Worm (Caenorhabditis elegans) whole organism, L4 larva: ENCODE measurements around the gene ZK622.1.

Source experiments
- D1046.2 ChIP-seq: fragments of 200-800 bp; sonication (Bioruptor generic); IDR thresholded peaks from 2 replicates; pipeline ENCODE4 v1.3.6; 2022; ENCODE audit warnings: missing genetic modification characterization, missing compliant biosample characterization
- F49E8.2 ChIP-seq: sonication (generic microtip); optimal IDR thresholded peaks from 2 replicates; lab custom pipeline; 2016; ENCODE audit warnings: missing compliant biosample characterization, mild to moderate bottlenecking, missing genetic modification characterization, borderline replicate concordance
- ZK546.5 ChIP-seq, 2 experiments: sonication (generic microtip); optimal IDR thresholded peaks; 2 replicates each; lab custom pipeline; 2017; ENCODE audit warnings: missing biosample characterization in 2 of 2, missing genetic modification characterization in 2 of 2
- aha-1 ChIP-seq: fragments of 150-350 bp; peaks from one replicate; lab custom pipeline; 2014; ENCODE audit warnings: missing biosample characterization, missing genetic modification characterization
- aly-2 ChIP-seq: sonication (generic microtip); optimal IDR thresholded peaks from 2 replicates; lab custom pipeline; 2018; ENCODE audit warnings: missing biosample characterization, missing genetic modification characterization
- arid-1 ChIP-seq: fragments of 200-800 bp; sonication (Bioruptor generic); conservative IDR thresholded peaks from 2 replicates; pipeline ENCODE4 v1.3.6; 2022; ENCODE audit warnings: missing genetic modification reagents, missing genetic modification characterization, missing compliant biosample characterization
- ceh-20 ChIP-seq: fragments of 200-800 bp; sonication (Bioruptor generic); IDR thresholded peaks from 2 replicates; pipeline ENCODE4 v1.3.6; 2022; ENCODE audit warnings: missing genetic modification reagents, missing genetic modification characterization, missing compliant biosample characterization
- ceh-82 ChIP-seq: sonication (generic microtip); optimal IDR thresholded peaks from 2 replicates; lab custom pipeline; 2017; ENCODE audit warnings: missing biosample characterization, missing genetic modification characterization
- ces-1 ChIP-seq: fragments of 150-350 bp; sonication (generic microtip); optimal IDR thresholded peaks from 4 replicates; lab custom pipeline; 2014; ENCODE audit warnings: missing biosample characterization, missing genetic modification reagents, missing genetic modification characterization
- cey-2 ChIP-seq: sonication (generic microtip); optimal IDR thresholded peaks from 3 replicates; lab custom pipeline; 2017; ENCODE audit warnings: missing genetic modification characterization, mild to moderate bottlenecking, missing compliant biosample characterization, antibody characterized with exemption, borderline replicate concordance; ENCODE audit not compliant: insufficient read depth
- ctbp-1 ChIP-seq: fragments of 200-800 bp; sonication (Bioruptor generic); IDR thresholded peaks from 2 replicates; pipeline ENCODE4 v1.3.6; 2022; ENCODE audit warnings: missing genetic modification reagents, missing genetic modification characterization, missing compliant biosample characterization
- dmd-6 ChIP-seq: fragments of 200-800 bp; sonication (Bioruptor generic); IDR thresholded peaks from 2 replicates; pipeline ENCODE4 v1.3.6; 2022; ENCODE audit warnings: missing genetic modification reagents, missing genetic modification characterization, missing compliant biosample characterization
- dmd-8 ChIP-seq: fragments of 200-800 bp; sonication (Bioruptor generic); IDR thresholded peaks from 2 replicates; pipeline ENCODE4 v1.3.6; 2022; ENCODE audit warnings: missing genetic modification characterization, missing compliant biosample characterization
- dmd-9 ChIP-seq: fragments of 200-800 bp; sonication (Bioruptor generic); IDR thresholded peaks from 2 replicates; pipeline ENCODE4 v1.3.6; 2022; ENCODE audit warnings: missing genetic modification reagents, missing genetic modification characterization, missing compliant biosample characterization
- duxl-1 ChIP-seq: sonication (generic microtip); optimal IDR thresholded peaks from 2 replicates; lab custom pipeline; 2016; ENCODE audit warnings: mild to moderate bottlenecking, missing genetic modification characterization, moderate library complexity, missing compliant biosample characterization; ENCODE audit not compliant: poor library complexity
- dve-1 ChIP-seq: sonication (generic microtip); optimal IDR thresholded peaks from 2 replicates; lab custom pipeline; 2017; ENCODE audit warnings: antibody characterized with exemption, mild to moderate bottlenecking, missing genetic modification characterization, missing compliant biosample characterization; ENCODE audit not compliant: insufficient read depth
- egl-43 ChIP-seq: fragments of 200-800 bp; sonication (Bioruptor generic); IDR thresholded peaks from 2 replicates; pipeline ENCODE4 v1.3.6; 2022; ENCODE audit warnings: missing genetic modification reagents, missing genetic modification characterization, missing compliant biosample characterization
- fkh-10 ChIP-seq: fragments of 150-350 bp; optimal IDR thresholded peaks from 2 replicates; lab custom pipeline; 2014; ENCODE audit warnings: missing biosample characterization, missing genetic modification reagents, missing genetic modification characterization
- hlh-11 ChIP-seq: fragments of 200-800 bp; sonication (Bioruptor generic); optimal IDR thresholded peaks from 2 replicates; lab custom pipeline; 2018; ENCODE audit warnings: mild to moderate bottlenecking, missing genetic modification characterization, missing compliant biosample characterization
- hlh-30 ChIP-seq: sonication (generic microtip); optimal IDR thresholded peaks from 2 replicates; lab custom pipeline; 2017; ENCODE audit warnings: antibody characterized with exemption, mild to moderate bottlenecking, missing genetic modification characterization, missing compliant biosample characterization; ENCODE audit not compliant: insufficient read depth
- lim-7 ChIP-seq: fragments of 200-800 bp; sonication (Bioruptor generic); IDR thresholded peaks from 2 replicates; pipeline ENCODE4 v1.3.6; 2022; ENCODE audit warnings: missing genetic modification characterization, missing compliant biosample characterization
- lin-1 ChIP-seq: fragments of 200-800 bp; sonication (Bioruptor generic); IDR thresholded peaks from 2 replicates; pipeline ENCODE4 v1.3.6; 2022; ENCODE audit warnings: missing genetic modification reagents, missing genetic modification characterization, missing compliant biosample characterization
- madf-5 ChIP-seq, 2 experiments: fragments of 200-800 bp; sonication (Bioruptor generic); IDR thresholded peaks; 2 replicates each; pipeline ENCODE4 v1.3.6; 2022; ENCODE audit warnings: missing compliant biosample characterization in 2 of 2, missing genetic modification characterization in 2 of 2
- mdl-1 ChIP-seq, 2 experiments: fragments of 150-350 bp in 1 of 2; sonication (generic microtip) in 1 of 2; optimal IDR thresholded peaks; 2 replicates each; lab custom pipeline; 2014 to 2017; ENCODE audit warnings: missing biosample characterization in 2 of 2, missing genetic modification characterization in 2 of 2
- mdt-29 ChIP-seq: fragments of 200-800 bp; sonication (Bioruptor generic); IDR thresholded peaks from 2 replicates; pipeline ENCODE4 v1.3.6; 2022; ENCODE audit warnings: missing genetic modification reagents, missing genetic modification characterization, missing compliant biosample characterization
- mes-2 ChIP-seq: sonication (generic microtip); optimal IDR thresholded peaks from 2 replicates; lab custom pipeline; 2016; ENCODE audit warnings: missing genotype, mild to moderate bottlenecking, missing genetic modification characterization, missing compliant biosample characterization; ENCODE audit not compliant: poor library complexity, severe bottlenecking
- nhr-102 ChIP-seq: sonication (generic microtip); optimal IDR thresholded peaks from 2 replicates; lab custom pipeline; 2016; ENCODE audit warnings: mild to moderate bottlenecking, missing genetic modification characterization, moderate library complexity, missing compliant biosample characterization
- nhr-111 ChIP-seq: fragments of 200-800 bp; sonication (Bioruptor generic); optimal IDR thresholded peaks from 2 replicates; lab custom pipeline; 2018; ENCODE audit warnings: mild to moderate bottlenecking, missing genetic modification characterization, missing compliant biosample characterization
- nhr-237 ChIP-seq: sonication (generic microtip); optimal IDR thresholded peaks from 2 replicates; lab custom pipeline; 2017; ENCODE audit warnings: missing biosample characterization, missing genetic modification characterization
- nhr-28 ChIP-seq: fragments of 150-350 bp; optimal IDR thresholded peaks from 2 replicates; lab custom pipeline; 2014; ENCODE audit warnings: missing biosample characterization, missing genetic modification characterization
- nhr-41 ChIP-seq: fragments of 200-800 bp; sonication (Bioruptor generic); IDR thresholded peaks from 2 replicates; pipeline ENCODE4 v1.3.6; 2022; ENCODE audit warnings: missing genetic modification reagents, missing genetic modification characterization, missing compliant biosample characterization
- nhr-48 ChIP-seq: sonication (generic microtip); optimal IDR thresholded peaks from 2 replicates; lab custom pipeline; 2016; ENCODE audit warnings: mild to moderate bottlenecking, missing genetic modification characterization, missing compliant biosample characterization
- sdz-12 ChIP-seq: fragments of 200-800 bp; sonication (Bioruptor generic); optimal IDR thresholded peaks from 2 replicates; lab custom pipeline; 2018; ENCODE audit warnings: mild to moderate bottlenecking, missing genetic modification characterization, missing compliant biosample characterization
- spr-1 ChIP-seq: sonication (generic microtip); optimal IDR thresholded peaks from 2 replicates; lab custom pipeline; 2016; ENCODE audit warnings: mild to moderate bottlenecking, missing genetic modification characterization, missing compliant biosample characterization
- tra-1 ChIP-seq: fragments of 200-800 bp; sonication (Bioruptor generic); IDR thresholded peaks from 2 replicates; pipeline ENCODE4 v1.3.6; 2022; ENCODE audit warnings: missing genetic modification reagents, missing genetic modification characterization, missing compliant biosample characterization
- unc-62 ChIP-seq, 3 experiments: fragments of 150-350 bp in 1 of 3; sonication (generic microtip); optimal IDR thresholded peaks in 2 of 3; peaks in 1 of 3; 1 replicate in 1 of 3; 2 replicates in 2 of 3; lab custom pipeline; 2014 to 2017; ENCODE audit warnings: missing biosample characterization in 3 of 3, missing genetic modification characterization in 3 of 3, missing genetic modification reagents in 3 of 3, missing genotype in 1 of 3
- zfp-3 ChIP-seq: fragments of 200-800 bp; sonication (Bioruptor generic); conservative IDR thresholded peaks from 2 replicates; pipeline ENCODE4 v1.3.6; 2022; ENCODE audit warnings: missing genetic modification reagents, missing genetic modification characterization, missing compliant biosample characterization
- zip-11 ChIP-seq: fragments of 200-800 bp; sonication (Bioruptor generic); IDR thresholded peaks from 2 replicates; pipeline ENCODE4 v1.3.6; 2022; ENCODE audit warnings: missing genetic modification characterization, missing compliant biosample characterization

The ZK622.1 gene

DNA sequence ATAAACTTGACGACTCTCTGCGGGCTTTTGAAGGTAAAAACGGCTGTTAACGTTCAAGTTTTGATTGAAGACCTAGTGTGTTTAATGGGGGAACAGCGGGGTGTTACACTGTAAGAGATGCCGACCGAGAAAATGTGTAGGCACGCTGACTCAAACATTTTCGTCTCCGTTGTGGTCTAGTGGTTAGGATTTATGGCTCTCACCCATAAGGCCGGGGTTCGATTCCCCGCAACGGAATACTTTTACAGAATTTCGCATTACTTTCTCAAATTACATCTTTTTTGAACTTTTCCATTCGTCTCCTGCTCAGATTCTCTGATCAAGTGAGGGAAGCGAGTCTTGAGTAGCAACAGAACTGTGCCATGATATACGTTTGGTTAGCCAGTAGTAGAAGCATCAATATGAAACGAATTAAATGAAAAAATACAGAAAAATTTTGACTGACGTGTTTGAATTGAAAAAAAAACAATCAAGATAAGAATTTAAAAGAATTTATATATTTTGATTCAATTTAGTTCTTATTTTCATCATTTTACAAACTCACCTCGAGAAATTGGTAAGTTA is at the start of gene ZK622.1 (continued):
- TF ChIP-seq nhr-111 (GFP tag; lab: Kevin White, UChicago) (peak; percentile 55), lin-1 (peak; percentile 34; the same call in 1 of the 2 replicates), dmd-8 (GFP tag; lab: Robert Waterston, UW) (peak; percentile 91; the same call in 1 of the 2 replicates), arid-1 (GFP tag; lab: Robert Waterston, UW) (0 out of 2 replicates have a peak, but pooled peaks have one; percentile 21), nhr-237 (no peak), madf-5 (GFP tag; IDR thresholded peaks at IDR 0.05; lab: Robert Waterston, UW) (peak; percentile 49 to 77; a peak in 2 of 4 replicates), mdt-29 (GFP tag; lab: Robert Waterston, UW) (peak; percentile 48; the same call in 1 of the 2 replicates), nhr-41 (peak; percentile 72), egl-43 (peak; percentile 91), zfp-3 (GFP tag; lab: Robert Waterston, UW) (0 out of 2 replicates have a peak, but pooled peaks have one; percentile 58), mes-2 (peak; percentile 71), dve-1 (tag; lab: Kevin White, UChicago) (peak; percentile 52)

DNA sequence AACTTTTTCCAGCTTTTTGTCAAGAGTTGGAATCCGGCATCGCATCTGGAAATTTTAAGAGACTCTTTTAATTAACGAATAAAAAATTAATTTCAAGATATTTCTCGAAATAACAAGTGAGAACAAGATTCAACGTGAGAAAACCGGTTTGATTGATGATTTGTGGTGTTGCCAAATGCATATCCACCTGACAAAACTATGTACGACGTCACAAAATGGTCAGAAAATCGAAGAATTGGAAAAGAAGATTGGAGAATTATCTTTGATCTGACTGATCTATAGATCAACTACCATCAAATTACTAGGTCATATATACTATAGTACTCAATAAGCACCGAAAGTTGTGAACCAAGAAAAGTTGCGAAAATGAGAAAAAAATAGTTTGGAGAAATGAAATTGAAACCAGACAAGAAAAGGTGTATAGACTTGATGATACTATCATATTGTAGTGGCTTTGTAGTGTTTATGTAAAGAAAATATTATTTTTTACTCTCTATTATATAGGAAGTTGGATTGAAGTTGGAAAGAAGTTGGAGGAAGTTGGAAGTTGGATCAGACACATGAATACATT is 46.7 kb upstream of the ZK622.1 start, which contains the start of gene ptr-6:
Gene ptr-6 (minus strand): TSS at position 47 of the 571 bp plus-strand sequence.
- TF ChIP-seq mdl-1 (tag; optimal IDR thresholded peaks at IDR 0.05; lab: Kevin White, UChicago) = peak in 1 of 2 experiments; percentile 32
- peak; percentile 16 for TF ChIP-seq nhr-102
- TF ChIP-seq nhr-28 (tag; lab: Kevin White, UChicago) = peak; percentile 3
- no peak for TF ChIP-seq duxl-1
- TF ChIP-seq aha-1 (tag; lab: Kevin White, UChicago) = peak; percentile 50
- peak; percentile 16 for TF ChIP-seq hlh-11
- TF ChIP-seq dmd-6 (GFP tag; lab: Robert Waterston, UW) = peak; percentile 33; the same call in 1 of the 2 replicates
- no peak for TF ChIP-seq ces-1 (GFP tag; lab: Kevin White, UChicago)
- peak in 1 of 2 experiments; percentile 65 for TF ChIP-seq unc-62 (GFP tag; optimal IDR thresholded peaks at IDR 0.05 in 1 of 2; lab: Kevin White, UChicago)
- no peak for TF ChIP-seq unc-62 (tag; optimal IDR thresholded peaks at IDR 0.05; lab: Kevin White, UChicago)
- peak; percentile 29 for TF ChIP-seq nhr-48
- TF ChIP-seq ctbp-1 (GFP tag; lab: Robert Waterston, UW) = no peak
- peak; percentile 23 for TF ChIP-seq hlh-30 (tag; lab: Kevin White, UChicago)

ce11 chrII:5255435-5255834 is 38.2 kb upstream of the ZK622.1 start, which contains the start of gene frpr-4:
frpr-4 (minus strand) TSS chrII:5255535.
- TF ChIP-seq spr-1 (tag; lab: Kevin White, UChicago) (no peak), zfp-3 (GFP tag; lab: Robert Waterston, UW) (no peak), nhr-28 (tag; lab: Kevin White, UChicago) (no peak), ceh-82 (tag; lab: Kevin White, UChicago) (no peak), tra-1 (GFP tag; lab: Robert Waterston, UW) (no peak), fkh-10 (GFP tag; lab: Kevin White, UChicago) (no peak), unc-62 (GFP tag; optimal IDR thresholded peaks at IDR 0.05 in 1 of 2; lab: Kevin White, UChicago) (no peak), unc-62 (tag; optimal IDR thresholded peaks at IDR 0.05; lab: Kevin White, UChicago) (no peak), dmd-9 (GFP tag; lab: Robert Waterston, UW) (no peak), cey-2 (no peak), dmd-6 (GFP tag; lab: Robert Waterston, UW) (no peak), sdz-12 (GFP tag; lab: Kevin White, UChicago) (no peak), D1046.2 (GFP tag; lab: Robert Waterston, UW) (no peak), lim-7 (GFP tag; lab: Robert Waterston, UW) (no peak), ZK546.5 (tag; optimal IDR thresholded peaks at IDR 0.05; lab: Kevin White, UChicago) (no peak), ceh-20 (no peak), zip-11 (no peak), F49E8.2 (tag; lab: Kevin White, UChicago) (no peak), mdt-29 (GFP tag; lab: Robert Waterston, UW) (no peak), aly-2 (tag; lab: Kevin White, UChicago) (no peak), hlh-11 (no peak)
